Fruit fly (Drosophila melanogaster): Measurements from ENCODE around the gene CG12725.

The CG12725 gene

dm6 chrX:13391174-13392040, 11.3 kb downstream of the CG12725 start (continued):
- TF ChIP-seq schlank (tag; optimal IDR thresholded peaks at IDR 0.05) (peak; percentile 58), scrt (GFP tag; optimal IDR thresholded peaks at IDR 0.05) (peak; percentile 56), HLH3B (GFP tag; IDR thresholded peaks at IDR 0.05) (no peak), pum (GFP tag; optimal IDR thresholded peaks at IDR 0.05) (no peak), CG31388 (GFP tag; optimal IDR thresholded peaks at IDR 0.05) (no peak), shn (GFP tag; optimal IDR thresholded peaks at IDR 0.05) (peak; percentile 33), oc (tag; optimal IDR thresholded peaks at IDR 0.05) (no peak), tap (tag; optimal IDR thresholded peaks at IDR 0.05) (no peak), onecut (GFP tag; IDR thresholded peaks at IDR 0.05) (no peak), CrebB (tag; optimal IDR thresholded peaks at IDR 0.05) (no peak), CG12744 (GFP tag; optimal IDR thresholded peaks at IDR 0.05) (peak; percentile 40), D (optimal IDR thresholded peaks at IDR 0.05) (no peak), D (GFP tag; optimal IDR thresholded peaks at IDR 0.05) (no peak), run (tag; optimal IDR thresholded peaks at IDR 0.05) (no peak), tll (GFP tag; optimal IDR thresholded peaks at IDR 0.05) (no peak), CG17612 (GFP tag; IDR thresholded peaks at IDR 0.05) (no peak), CG18619 (GFP tag; optimal IDR thresholded peaks at IDR 0.05) (peak; percentile 60), CG6272 (GFP tag; IDR thresholded peaks at IDR 0.05) (peak; percentile 8; the same call in 1 of the 2 replicates), slbo (GFP tag; IDR thresholded peaks at IDR 0.05) (peak; percentile 81), BEAF-32 (GFP tag; optimal IDR thresholded peaks at IDR 0.05) (no peak), Myb (GFP tag; optimal IDR thresholded peaks at IDR 0.05) (peak; percentile 54), HmgD (GFP tag; optimal IDR thresholded peaks at IDR 0.05) (no peak), unpg (GFP tag; optimal IDR thresholded peaks at IDR 0.05) (peak; percentile 31), hth (optimal IDR thresholded peaks at IDR 0.05) (no peak), hbn (GFP tag; IDR thresholded peaks at IDR 0.05; ENCODE audit: partially characterized antibody) (no peak), vfl (GFP tag; optimal IDR thresholded peaks at IDR 0.05) (peak; percentile 51), E2f1 (GFP tag; IDR thresholded peaks at IDR 0.05) (no peak), Dp (GFP tag; optimal IDR thresholded peaks at IDR 0.05) (no peak), dysf (GFP tag; IDR thresholded peaks at IDR 0.05) (peak; percentile 64; the same call in 2 of the 3 replicates), sens-2 (GFP tag; IDR thresholded peaks at IDR 0.05) (no peak), nau (GFP tag; optimal IDR thresholded peaks at IDR 0.05) (no peak), Spps (tag; optimal IDR thresholded peaks at IDR 0.05) (no peak), en (GFP tag; optimal IDR thresholded peaks at IDR 0.05) (peak; percentile 5), Stat92E (GFP tag; optimal IDR thresholded peaks at IDR 0.05) (no peak), Oli (tag; optimal IDR thresholded peaks at IDR 0.05) (peak; percentile 9), fu2 (GFP tag; optimal IDR thresholded peaks at IDR 0.05) (peak; percentile 72), Antp (GFP tag; optimal IDR thresholded peaks at IDR 0.05) (peak; percentile 22), CG9797 (GFP tag; optimal IDR thresholded peaks at IDR 0.05) (no peak), CG16779 (GFP tag; IDR thresholded peaks at IDR 0.05) (no peak), pfk (GFP tag; optimal IDR thresholded peaks at IDR 0.05) (no peak), CG15269 (tag; optimal IDR thresholded peaks at IDR 0.05) (peak; percentile 59), NC2α (GFP tag; optimal IDR thresholded peaks at IDR 0.05) (no peak), CG4282 (GFP tag; optimal IDR thresholded peaks at IDR 0.05) (no peak), Awh (GFP tag; IDR thresholded peaks at IDR 0.05) (no peak), CG8281 (tag; optimal IDR thresholded peaks at IDR 0.05) (no peak), CG10147 (GFP tag; optimal IDR thresholded peaks at IDR 0.05) (peak; percentile 75), CG11085 (GFP tag; IDR thresholded peaks at IDR 0.05) (peak; percentile 58), pzg (GFP tag; optimal IDR thresholded peaks at IDR 0.05) (no peak), dmrt99B (tag; optimal IDR thresholded peaks at IDR 0.05) (peak; percentile 13), Hr39 (optimal IDR thresholded peaks at IDR 0.05) (no peak)
